Fruit fly (Drosophila melanogaster): Measurements from ENCODE around the gene CG14339.
A peak's percentile ranks its signal among the peaks of the same experiment; 100 is the strongest.

DNA sequence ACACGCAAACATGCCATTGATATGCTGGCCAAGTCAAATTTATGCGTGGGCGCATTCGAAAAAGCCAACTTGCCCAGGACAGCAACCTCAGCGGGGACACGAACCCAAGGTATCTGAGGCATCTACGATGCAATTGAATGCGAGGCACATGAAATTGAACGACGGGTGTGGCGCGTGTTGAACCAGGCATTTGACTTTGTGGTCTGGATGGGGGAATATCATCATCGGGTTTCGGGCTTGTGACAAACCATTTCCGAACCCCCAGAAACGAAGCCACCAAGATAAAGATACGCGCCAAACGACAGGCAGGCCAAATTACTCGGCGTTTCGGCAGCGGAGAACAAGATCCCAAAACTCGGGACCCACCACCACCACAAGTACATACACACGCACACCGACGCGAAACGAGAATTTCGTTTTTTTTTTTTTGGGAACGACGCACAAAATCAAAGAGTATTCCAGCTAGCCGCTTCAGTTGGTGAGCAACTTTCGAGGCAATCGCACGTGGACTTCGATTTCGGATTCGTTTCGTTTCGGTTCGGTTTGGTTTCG lies 34.5 kb downstream of the CG14339 start, which contains the start of gene MFS3:
- TF ChIP-seq CTCF (optimal IDR thresholded peaks at IDR 0.05) (peak; percentile 66 to 68), CG8478 (optimal IDR thresholded peaks at IDR 0.05) (no peak)
